Worm (Caenorhabditis elegans): ENCODE results near the gene kynu-1.

DNA sequence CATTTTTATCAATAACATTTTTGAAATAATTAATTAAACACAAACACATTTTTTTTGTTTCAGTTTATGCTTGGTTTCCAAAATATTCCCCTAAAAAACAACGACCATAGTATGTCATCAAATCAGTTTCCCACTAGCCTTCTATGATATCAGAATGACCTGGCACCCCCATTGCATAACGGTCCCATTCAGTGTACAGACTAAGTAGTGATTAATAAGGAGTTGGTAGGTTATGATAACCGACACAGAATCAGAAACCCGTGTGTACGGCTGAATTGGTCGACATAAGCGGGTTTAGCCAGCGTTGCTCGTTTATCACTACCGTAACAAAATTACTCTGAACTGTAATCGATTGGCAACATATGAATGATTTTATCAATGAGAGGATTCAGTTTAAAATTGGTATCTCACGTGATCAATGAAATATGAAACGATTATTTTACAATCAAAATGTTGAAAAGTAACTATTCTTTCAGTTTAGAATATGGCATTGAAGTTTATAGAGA is 48.3 kb upstream of the kynu-1 start:
- TF ChIP-seq lin-15B (tag; optimal IDR thresholded peaks at IDR 0.05): no peak
- no peak for TF ChIP-seq pha-4 (GFP tag; IDR thresholded peaks at IDR 0.05)
- no peak for TF ChIP-seq pha-4 (tag; optimal IDR thresholded peaks at IDR 0.05)
- no peak for TF ChIP-seq nhr-11 (tag; optimal IDR thresholded peaks at IDR 0.05)
- TF ChIP-seq hif-1 (tag; optimal IDR thresholded peaks at IDR 0.05): no peak
- TF ChIP-seq egl-27 (tag; optimal IDR thresholded peaks at IDR 0.05): no peak
- TF ChIP-seq unc-62 (GFP tag; optimal IDR thresholded peaks at IDR 0.05 in 1 of 2): no peak
- TF ChIP-seq unc-62 (tag; optimal IDR thresholded peaks at IDR 0.05): no peak
- TF ChIP-seq ceh-82 (tag; optimal IDR thresholded peaks at IDR 0.05): no peak
- TF ChIP-seq daf-19 (GFP tag; conservative IDR thresholded peaks at IDR 0.05): no peak
- no peak for TF ChIP-seq dve-1 (tag; optimal IDR thresholded peaks at IDR 0.05; ENCODE audit: insufficient read depth)
- no peak for TF ChIP-seq nhr-77 (tag; optimal IDR thresholded peaks at IDR 0.05)
- no peak for TF ChIP-seq lin-29 (GFP tag; IDR thresholded peaks at IDR 0.05)
- no peak for TF ChIP-seq F10B5.3 (tag; optimal IDR thresholded peaks at IDR 0.05)

Measured in whole organism, L4 larva.